Worm (Caenorhabditis elegans) whole organism, L1 larva: Measurements from ENCODE around the gene dat-1.

Experiments used
- Y116A8C.19 ChIP-seq: sonication (generic microtip); optimal IDR thresholded peaks from 2 replicates; lab custom pipeline; 2016; ENCODE audit warnings: missing compliant biosample characterization, missing genetic modification characterization, borderline replicate concordance
- aha-1 ChIP-seq: fragments of 150-350 bp; optimal IDR thresholded peaks from 2 replicates; lab custom pipeline; 2014; ENCODE audit warnings: missing biosample characterization, missing genetic modification characterization
- ceh-82 ChIP-seq, 3 experiments: fragments of 150-350 bp in 1 of 3; sonication (generic microtip) in 2 of 3; optimal IDR thresholded peaks; 2 replicates each; lab custom pipeline; 2014 to 2017; ENCODE audit warnings: missing biosample characterization in 3 of 3, missing genetic modification characterization in 3 of 3
- ces-1 ChIP-seq: fragments of 150-350 bp; optimal IDR thresholded peaks from 2 replicates; lab custom pipeline; 2014; ENCODE audit warnings: missing biosample characterization, missing genetic modification reagents, missing genetic modification characterization
- dsc-1 ChIP-seq: sonication (generic microtip); optimal IDR thresholded peaks from 2 replicates; lab custom pipeline; 2016; ENCODE audit warnings: mild to moderate bottlenecking, missing genetic modification characterization, missing compliant biosample characterization
- efl-1 ChIP-seq, 4 experiments: fragments of 150-350 bp; optimal IDR thresholded peaks in 3 of 4; peaks in 1 of 4; 1 replicate in 1 of 4; 2 replicates in 3 of 4; lab custom pipeline; 2014; ENCODE audit warnings: missing biosample characterization in 2 of 4, missing genetic modification characterization in 2 of 4, missing genetic modification reagents in 2 of 4
- fkh-10 ChIP-seq: sonication (generic microtip); optimal IDR thresholded peaks from 2 replicates; lab custom pipeline; 2017; ENCODE audit warnings: missing biosample characterization, missing genetic modification reagents, missing genetic modification characterization
- lin-13 ChIP-seq: fragments of 150-350 bp; optimal IDR thresholded peaks from 2 replicates; lab custom pipeline; 2014; ENCODE audit warnings: missing biosample characterization, missing genetic modification reagents, missing genetic modification characterization
- lin-35 ChIP-seq, 2 experiments: fragments of 150-350 bp; optimal IDR thresholded peaks; 2 replicates each; lab custom pipeline; 2014; ENCODE audit warnings: missing biosample characterization in 2 of 2, missing genetic modification characterization in 2 of 2, missing genetic modification reagents in 2 of 2

ce11 chrIII:9258510-9258909, 15.7 kb downstream of the dat-1 start:
- TF ChIP-seq aha-1 (tag; lab: Kevin White, UChicago), result no peak
- no peak for TF ChIP-seq fkh-10 (GFP tag; lab: Kevin White, UChicago)
- TF ChIP-seq Y116A8C.19 (tag; lab: Kevin White, UChicago), result no peak
- no peak for TF ChIP-seq ces-1 (GFP tag; lab: Kevin White, UChicago)
- TF ChIP-seq dsc-1, result no peak
- TF ChIP-seq efl-1 (optimal IDR thresholded peaks at IDR 0.05; lab: Kevin White, UChicago), result no peak
- peak in 1 of 2 experiments; percentile 81 for TF ChIP-seq efl-1 (GFP tag; optimal IDR thresholded peaks at IDR 0.05 in 1 of 2; lab: Kevin White, UChicago)
- TF ChIP-seq lin-13, result no peak
- no peak for TF ChIP-seq lin-35 (GFP tag; optimal IDR thresholded peaks at IDR 0.05; lab: Kevin White, UChicago)
- no peak for TF ChIP-seq ceh-82 (tag; optimal IDR thresholded peaks at IDR 0.05; lab: Kevin White, UChicago)
